Worm (Caenorhabditis elegans): ENCODE results near the gene bir-1.

bir-1 gene

DNA sequence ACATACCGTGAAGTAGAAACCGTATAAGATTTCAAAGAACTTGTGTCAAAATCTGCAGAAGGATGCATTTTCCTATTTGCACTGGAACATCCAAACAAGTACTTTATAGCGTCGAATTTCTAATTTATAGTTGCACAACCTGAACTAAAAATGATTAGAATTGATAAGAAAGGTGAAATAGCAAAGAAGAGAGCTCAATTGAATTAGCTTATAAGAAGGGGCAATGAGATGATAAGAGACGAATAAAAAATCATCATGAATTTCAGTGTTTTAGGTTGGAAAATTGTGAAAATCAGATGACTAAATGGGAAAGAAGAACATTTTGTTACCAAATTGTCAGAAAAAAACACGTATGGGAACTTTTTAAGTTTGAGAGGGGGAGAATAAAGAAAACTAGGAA, 47.3 kb downstream of the bir-1 start, which contains the start of gene W05E10.1:
Gene W05E10.1 (minus strand): TSS at position 139 of the 400 bp plus-strand sequence.
- TF ChIP-seq skn-1 (tag; optimal IDR thresholded peaks at IDR 0.05): peak; percentile 38
- TF ChIP-seq nhr-12 (tag; optimal IDR thresholded peaks at IDR 0.05): no peak
- TF ChIP-seq fos-1 (tag; optimal IDR thresholded peaks at IDR 0.05): peak; percentile 84

Data from whole organism, L2 larva.